Worm (Caenorhabditis elegans): ENCODE data around the gene F14F8.9.

DNA sequence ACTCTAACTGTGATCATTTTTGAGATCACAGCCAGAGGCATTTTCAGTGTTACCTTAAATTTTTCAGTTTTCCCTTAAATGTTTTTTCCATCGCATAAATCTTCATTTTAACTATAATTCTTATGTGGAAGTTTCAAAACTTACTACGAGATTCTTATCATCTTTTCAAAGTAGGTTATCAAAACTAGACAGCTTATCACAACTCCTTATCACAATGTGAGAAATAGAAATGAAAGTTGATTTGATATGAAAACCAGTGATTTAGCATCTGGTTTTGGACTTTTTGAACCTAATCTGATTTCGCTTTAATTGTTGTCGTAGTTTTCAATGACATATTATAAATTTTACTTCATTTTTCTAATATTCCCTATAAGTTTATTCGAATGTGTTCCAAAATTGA, 32.5 kb downstream of the F14F8.9 start, which contains the start of gene mltn-11:
- TF ChIP-seq attf-4 (tag; optimal IDR thresholded peaks at IDR 0.05): no peak
- TF ChIP-seq aha-1 (tag): no peak
- TF ChIP-seq nhr-6 (tag; optimal IDR thresholded peaks at IDR 0.05): no peak
- TF ChIP-seq ceh-82 (tag; optimal IDR thresholded peaks at IDR 0.05): no peak

All from whole organism, L4 larva.